Worm (Caenorhabditis elegans): ENCODE measurements around the gene R07B7.2.

DNA sequence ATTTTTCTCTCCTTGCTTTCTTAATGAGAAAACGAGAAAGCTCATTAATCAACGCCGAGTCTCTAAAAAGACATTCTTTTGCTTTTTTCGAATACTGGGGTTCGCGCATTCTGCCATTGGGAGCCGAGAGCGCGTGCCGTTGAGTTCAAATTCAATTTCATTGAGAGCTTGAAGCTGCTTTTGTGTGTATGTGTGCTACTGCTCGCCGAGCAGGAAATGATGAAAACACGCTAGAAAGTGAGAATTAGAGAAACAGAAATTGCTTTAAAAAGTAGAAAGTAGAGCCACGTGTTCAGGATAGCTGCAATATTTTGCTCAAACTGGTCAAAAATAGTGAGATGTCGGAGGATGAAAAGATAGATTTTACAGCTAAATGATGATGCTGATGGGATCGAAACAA is 33.9 kb downstream of the R07B7.2 start:
- TF ChIP-seq nhr-76 (tag; optimal IDR thresholded peaks at IDR 0.05): no peak
- no peak for TF ChIP-seq ceh-43 (GFP tag; optimal IDR thresholded peaks at IDR 0.05)
- no peak for TF ChIP-seq unc-62 (GFP tag; optimal IDR thresholded peaks at IDR 0.05)
- no peak for TF ChIP-seq sem-2 (GFP tag; optimal IDR thresholded peaks at IDR 0.05)
- no peak for TF ChIP-seq nhr-12 (tag; optimal IDR thresholded peaks at IDR 0.05)
- no peak for TF ChIP-seq zip-8 (tag; optimal IDR thresholded peaks at IDR 0.05)
- no peak for TF ChIP-seq elt-3 (tag; optimal IDR thresholded peaks at IDR 0.05)
- TF ChIP-seq snpc-4 (tag; optimal IDR thresholded peaks at IDR 0.05): no peak
- peak; percentile 19 for TF ChIP-seq unc-120 (tag; optimal IDR thresholded peaks at IDR 0.05; ENCODE audit: poor library complexity, severe bottlenecking)
- TF ChIP-seq nhr-237 (tag; optimal IDR thresholded peaks at IDR 0.05): no peak
- no peak for TF ChIP-seq lsy-2 (tag; optimal IDR thresholded peaks at IDR 0.05)
- no peak for TF ChIP-seq ceh-83 (GFP tag; optimal IDR thresholded peaks at IDR 0.05)
